Fruit fly (Drosophila melanogaster): ENCODE measurements around the gene CG32191.

- TF ChIP-seq usp (GFP tag; optimal IDR thresholded peaks at IDR 0.05) (no peak), psq (optimal IDR thresholded peaks at IDR 0.05) (no peak), EcR (GFP tag; optimal IDR thresholded peaks at IDR 0.05) (no peak)
Observed at dm6 chr3L:17846169-17846981, 37.4 kb upstream of the CG32191 start, which contains the start of the genes MED19 and CG7430.
